Worm (Caenorhabditis elegans) whole organism, young adult: ENCODE data around the gene gop-1.

Experiments used
- C06A6.2 ChIP-seq: fragments of 200-800 bp; sonication (Bioruptor generic); conservative IDR thresholded peaks from 2 replicates; pipeline ENCODE4 v1.3.6; 2022; ENCODE audit warnings: missing genetic modification characterization, missing compliant biosample characterization
- C17E4.6 ChIP-seq: fragments of 200-800 bp; sonication (Bioruptor generic); IDR thresholded peaks from 2 replicates; pipeline ENCODE4 v1.3.6; 2022; ENCODE audit warnings: missing genetic modification reagents, missing genetic modification characterization, missing compliant biosample characterization
- F10E7.11 ChIP-seq: sonication (generic microtip); optimal IDR thresholded peaks from 2 replicates; lab custom pipeline; 2017; ENCODE audit warnings: mild to moderate bottlenecking, missing genetic modification characterization, moderate library complexity, missing compliant biosample characterization
- F22D6.2 ChIP-seq: sonication (generic microtip); optimal IDR thresholded peaks from 2 replicates; lab custom pipeline; 2016; ENCODE audit warnings: mild to moderate bottlenecking, missing genetic modification characterization, missing compliant biosample characterization
- F33H1.4 ChIP-seq: fragments of 200-800 bp; sonication (Bioruptor generic); IDR thresholded peaks from 2 replicates; pipeline ENCODE4 v1.3.6; 2022; ENCODE audit warnings: missing genetic modification reagents, missing genetic modification characterization, missing compliant biosample characterization
- F55B11.4 ChIP-seq: sonication (generic microtip); optimal IDR thresholded peaks from 2 replicates; lab custom pipeline; 2016; ENCODE audit warnings: missing compliant biosample characterization, missing genetic modification characterization, borderline replicate concordance; ENCODE audit not compliant: insufficient read depth
- K12H6.12 ChIP-seq: fragments of 200-800 bp; sonication (Bioruptor generic); optimal IDR thresholded peaks from 2 replicates; lab custom pipeline; 2018; ENCODE audit warnings: mild to moderate bottlenecking, missing genetic modification characterization, missing compliant biosample characterization
- T07F8.4 ChIP-seq: sonication (generic microtip); optimal IDR thresholded peaks from 2 replicates; lab custom pipeline; 2016; ENCODE audit warnings: mild to moderate bottlenecking, missing genetic modification characterization, moderate library complexity, missing compliant biosample characterization
- Y67H2A.10 ChIP-seq: fragments of 200-800 bp; sonication (Bioruptor generic); conservative IDR thresholded peaks from 2 replicates; pipeline ENCODE4 v1.3.6; 2022; ENCODE audit warnings: missing genetic modification reagents, missing genetic modification characterization, missing compliant biosample characterization
- Y95B8A.8 ChIP-seq: fragments of 200-800 bp; sonication (Bioruptor generic); IDR thresholded peaks from 2 replicates; pipeline ENCODE4 v1.3.6; 2022; ENCODE audit warnings: missing genetic modification reagents, missing genetic modification characterization, missing compliant biosample characterization
- ama-1 ChIP-seq, 3 experiments: fragments of 150-350 bp in 1 of 3; sonication (generic microtip) in 2 of 3; optimal IDR thresholded peaks; 2 replicates each; lab custom pipeline; 2014 to 2018; ENCODE audit warnings: missing biosample characterization in 2 of 3, missing genetic modification characterization in 2 of 3, missing genetic modification reagents in 2 of 3
- athp-1 ChIP-seq: sonication (generic microtip); optimal IDR thresholded peaks from 2 replicates; lab custom pipeline; 2017; ENCODE audit warnings: mild to moderate bottlenecking, missing genetic modification characterization, missing compliant biosample characterization
- attf-5 ChIP-seq: fragments of 200-800 bp; sonication (Bioruptor generic); optimal IDR thresholded peaks from 2 replicates; lab custom pipeline; 2018; ENCODE audit warnings: mild to moderate bottlenecking, missing genetic modification characterization, missing compliant biosample characterization
- bed-1 ChIP-seq: fragments of 200-800 bp; sonication (Bioruptor generic); IDR thresholded peaks from 2 replicates; pipeline ENCODE4 v1.3.6; 2022; ENCODE audit warnings: missing genetic modification reagents, missing genetic modification characterization, missing compliant biosample characterization
- cebp-1 ChIP-seq, 2 experiments: fragments of 200-800 bp in 1 of 2; sonication (Bioruptor generic) in 1 of 2; sonication (generic microtip) in 1 of 2; IDR thresholded peaks in 1 of 2; optimal IDR thresholded peaks in 1 of 2; 2 replicates each; pipeline versions ENCODE4 v1.3.6 to Lab custom; 2017 to 2022; ENCODE audit warnings: missing compliant biosample characterization in 2 of 2, missing genetic modification characterization in 2 of 2, mild to moderate bottlenecking in 1 of 2, missing genetic modification reagents in 1 of 2, moderate library complexity in 1 of 2
- cebp-2 ChIP-seq: fragments of 200-800 bp; sonication (Bioruptor generic); IDR thresholded peaks from 2 replicates; pipeline ENCODE4 v1.3.6; 2022; ENCODE audit warnings: missing genetic modification characterization, missing compliant biosample characterization
- ceh-27 ChIP-seq: fragments of 200-800 bp; sonication (Bioruptor generic); optimal IDR thresholded peaks from 2 replicates; lab custom pipeline; 2018; ENCODE audit warnings: mild to moderate bottlenecking, missing genetic modification characterization, moderate library complexity, missing compliant biosample characterization
- ceh-79 ChIP-seq: sonication (generic microtip); optimal IDR thresholded peaks from 2 replicates; lab custom pipeline; 2017; ENCODE audit warnings: mild to moderate bottlenecking, missing genetic modification characterization, missing compliant biosample characterization
- chd-7 ChIP-seq: sonication (generic microtip); optimal IDR thresholded peaks from 2 replicates; lab custom pipeline; 2016; ENCODE audit warnings: mild to moderate bottlenecking, missing genetic modification characterization, moderate library complexity, missing compliant biosample characterization
- efl-1 ChIP-seq: fragments of 150-350 bp; optimal IDR thresholded peaks from 2 replicates; lab custom pipeline; 2014; ENCODE audit warnings: missing biosample characterization, missing genetic modification reagents, missing genetic modification characterization
- egl-18 ChIP-seq: fragments of 200-800 bp; sonication (Bioruptor generic); IDR thresholded peaks from 2 replicates; pipeline ENCODE4 v1.3.6; 2022; ENCODE audit warnings: missing genetic modification reagents, missing genetic modification characterization, missing compliant biosample characterization
- egl-44 ChIP-seq: fragments of 200-800 bp; sonication (Bioruptor generic); IDR thresholded peaks from 2 replicates; pipeline ENCODE4 v1.3.6; 2022; ENCODE audit warnings: missing genetic modification reagents, missing genetic modification characterization, missing compliant biosample characterization
- egrh-3 ChIP-seq: fragments of 200-800 bp; sonication (Bioruptor generic); IDR thresholded peaks from 2 replicates; pipeline ENCODE4 v1.3.6; 2022; ENCODE audit warnings: missing genetic modification reagents, missing genetic modification characterization, missing compliant biosample characterization
- him-1 ChIP-seq: sonication (generic microtip); optimal IDR thresholded peaks from 2 replicates; lab custom pipeline; 2016; ENCODE audit warnings: missing genotype, missing genetic modification reagents, missing genetic modification characterization, missing compliant biosample characterization
- lag-1 ChIP-seq: fragments of 200-800 bp; sonication (Bioruptor generic); IDR thresholded peaks from 2 replicates; pipeline ENCODE4 v1.3.6; 2022; ENCODE audit warnings: missing genetic modification reagents, missing genetic modification characterization, missing compliant biosample characterization
- lin-26 ChIP-seq: fragments of 200-800 bp; sonication (Bioruptor generic); IDR thresholded peaks from 2 replicates; pipeline ENCODE4 v1.3.6; 2022; ENCODE audit warnings: missing genetic modification reagents, missing genetic modification characterization, missing compliant biosample characterization
- lsy-27 ChIP-seq: sonication (generic microtip); optimal IDR thresholded peaks from 2 replicates; lab custom pipeline; 2017; ENCODE audit warnings: missing genetic modification characterization, mild to moderate bottlenecking, missing compliant biosample characterization, antibody characterized with exemption, missing genotype, borderline replicate concordance; ENCODE audit not compliant: insufficient read depth
- madf-6 ChIP-seq: fragments of 200-800 bp; sonication (Bioruptor generic); IDR thresholded peaks from 2 replicates; pipeline ENCODE4 v1.3.6; 2022; ENCODE audit warnings: missing genetic modification reagents, missing genetic modification characterization, missing compliant biosample characterization
- mes-4 ChIP-seq: sonication (generic microtip); optimal IDR thresholded peaks from 2 replicates; lab custom pipeline; 2016; ENCODE audit warnings: missing genotype, missing genetic modification characterization, missing compliant biosample characterization
- mxl-1 ChIP-seq: sonication (generic microtip); optimal IDR thresholded peaks from 2 replicates; lab custom pipeline; 2016; ENCODE audit warnings: missing genetic modification characterization, missing compliant biosample characterization
- nfyb-1 ChIP-seq: fragments of 200-800 bp; sonication (Bioruptor generic); IDR thresholded peaks from 2 replicates; pipeline ENCODE4 v1.3.6; 2022; ENCODE audit warnings: missing genetic modification reagents, missing genetic modification characterization, missing compliant biosample characterization
- nhr-27 ChIP-seq: fragments of 200-800 bp; sonication (Bioruptor generic); optimal IDR thresholded peaks from 2 replicates; lab custom pipeline; 2018; ENCODE audit warnings: mild to moderate bottlenecking, missing genetic modification characterization, moderate library complexity, missing compliant biosample characterization
- nhr-80 ChIP-seq: sonication (generic microtip); optimal IDR thresholded peaks from 2 replicates; lab custom pipeline; 2016; ENCODE audit warnings: missing genetic modification characterization, missing compliant biosample characterization
- rcor-1 ChIP-seq: fragments of 200-800 bp; sonication (Bioruptor generic); IDR thresholded peaks from 2 replicates; pipeline ENCODE4 v1.3.6; 2022; ENCODE audit warnings: missing genetic modification reagents, missing genetic modification characterization, missing compliant biosample characterization
- snpc-1.1 ChIP-seq: sonication (generic microtip); optimal IDR thresholded peaks from 2 replicates; lab custom pipeline; 2017; ENCODE audit warnings: missing genetic modification characterization, mild to moderate bottlenecking, missing compliant biosample characterization, antibody characterized with exemption, moderate library complexity, missing genotype, missing genetic modification reagents; ENCODE audit not compliant: insufficient read depth
- snpc-4 ChIP-seq, 5 experiments: fragments of 150-350 bp in 1 of 5; sonication (generic microtip) in 4 of 5; optimal IDR thresholded peaks; 2 replicates each; lab custom pipeline; 2014 to 2018; ENCODE audit warnings: missing genetic modification characterization in 5 of 5, missing biosample characterization in 3 of 5, antibody characterized with exemption in 2 of 5, mild to moderate bottlenecking in 2 of 5, missing compliant biosample characterization in 2 of 5, missing genotype in 2 of 5, moderate library complexity in 2 of 5, missing genetic modification reagents in 1 of 5
- somi-1 ChIP-seq: fragments of 200-800 bp; sonication (Bioruptor generic); optimal IDR thresholded peaks from 2 replicates; lab custom pipeline; 2018; ENCODE audit warnings: mild to moderate bottlenecking, missing genetic modification characterization, missing compliant biosample characterization
- sptf-2 ChIP-seq: fragments of 200-800 bp; sonication (Bioruptor generic); optimal IDR thresholded peaks from 2 replicates; lab custom pipeline; 2018; ENCODE audit warnings: mild to moderate bottlenecking, missing genetic modification characterization, missing compliant biosample characterization
- tbp1 ChIP-seq: fragments of 200-800 bp; sonication (Bioruptor generic); optimal IDR thresholded peaks from 2 replicates; lab custom pipeline; 2018; ENCODE audit warnings: mild to moderate bottlenecking, missing genetic modification characterization, missing compliant biosample characterization
- tlf-1 ChIP-seq: fragments of 200-800 bp; sonication (Bioruptor generic); optimal IDR thresholded peaks from 2 replicates; lab custom pipeline; 2018; ENCODE audit warnings: mild to moderate bottlenecking, missing genetic modification characterization, missing compliant biosample characterization
- unc-62 ChIP-seq: fragments of 150-350 bp; optimal IDR thresholded peaks from 2 replicates; lab custom pipeline; 2014; ENCODE audit warnings: missing biosample characterization, missing genetic modification reagents, missing genetic modification characterization
- xnd-1 ChIP-seq: sonication (generic microtip); optimal IDR thresholded peaks from 2 replicates; lab custom pipeline; 2016; ENCODE audit warnings: missing genotype, missing genetic modification reagents, missing genetic modification characterization, missing compliant biosample characterization
- ztf-22 ChIP-seq: fragments of 200-800 bp; sonication (Bioruptor generic); optimal IDR thresholded peaks from 2 replicates; lab custom pipeline; 2018; ENCODE audit warnings: mild to moderate bottlenecking, missing genetic modification characterization, moderate library complexity, missing compliant biosample characterization
- ztf-25 ChIP-seq: fragments of 200-800 bp; sonication (Bioruptor generic); IDR thresholded peaks from 2 replicates; pipeline ENCODE4 v1.3.6; 2022; ENCODE audit warnings: missing genetic modification reagents, missing genetic modification characterization, missing compliant biosample characterization
- ztf-26 ChIP-seq: sonication (generic microtip); optimal IDR thresholded peaks from 2 replicates; lab custom pipeline; 2017; ENCODE audit warnings: missing genetic modification characterization, missing compliant biosample characterization
- ztf-28 ChIP-seq: fragments of 200-800 bp; sonication (Bioruptor generic); IDR thresholded peaks from 2 replicates; pipeline ENCODE4 v1.3.6; 2022; ENCODE audit warnings: missing genetic modification reagents, missing genetic modification characterization, missing compliant biosample characterization
- ztf-3 ChIP-seq: fragments of 200-800 bp; sonication (Bioruptor generic); optimal IDR thresholded peaks from 2 replicates; lab custom pipeline; 2018; ENCODE audit warnings: mild to moderate bottlenecking, missing genetic modification characterization, missing compliant biosample characterization

The gop-1 gene

ce11 chrIII:5230415-5230814 is 23.8 kb upstream of the gop-1 start, which contains the start of gene prmt-5 (continued):
- TF ChIP-seq mes-4 (tag; lab: Kevin White, UChicago) (no peak), C17E4.6 (GFP tag; lab: Robert Waterston, UW) (no peak), ztf-3 (GFP tag; lab: Kevin White, UChicago) (peak; percentile 73), nhr-27 (tag; lab: Kevin White, UChicago) (peak; percentile 73), bed-1 (GFP tag; lab: Robert Waterston, UW) (no peak), chd-7 (tag; lab: Kevin White, UChicago) (peak; percentile 93), ztf-28 (GFP tag; lab: Robert Waterston, UW) (no peak), F55B11.4 (tag; lab: Kevin White, UChicago) (no peak), tlf-1 (GFP tag; lab: Kevin White, UChicago) (peak; percentile 89), ama-1 (optimal IDR thresholded peaks at IDR 0.05; lab: Kevin White, UChicago) (peak; percentile 91), ama-1 (GFP tag; optimal IDR thresholded peaks at IDR 0.05; lab: Kevin White, UChicago) (peak; percentile 56 to 61), F10E7.11 (tag; lab: Kevin White, UChicago) (peak; percentile 83), sptf-2 (no peak), lag-1 (GFP tag; lab: Robert Waterston, UW) (no peak), somi-1 (GFP tag; lab: Kevin White, UChicago) (peak; percentile 20), efl-1 (GFP tag; lab: Kevin White, UChicago) (no peak), xnd-1 (tag; lab: Kevin White, UChicago) (peak; percentile 43), K12H6.12 (tag; lab: Kevin White, UChicago) (peak; percentile 10), nhr-80 (tag; lab: Kevin White, UChicago) (no peak), F22D6.2 (tag; lab: Kevin White, UChicago) (no peak), nfyb-1 (GFP tag; lab: Robert Waterston, UW) (peak; percentile 91), mxl-1 (tag; lab: Kevin White, UChicago) (no peak), egl-44 (GFP tag; lab: Robert Waterston, UW) (no peak), T07F8.4 (tag; lab: Kevin White, UChicago) (no peak), ztf-25 (GFP tag; lab: Robert Waterston, UW) (no peak), unc-62 (no peak), attf-5 (GFP tag; lab: Kevin White, UChicago) (no peak), egl-18 (GFP tag; lab: Robert Waterston, UW) (no peak), cebp-2 (GFP tag; lab: Robert Waterston, UW) (peak; percentile 72; the same call in 1 of the 2 replicates), rcor-1 (GFP tag; lab: Robert Waterston, UW) (peak; percentile 52; the same call in 1 of the 2 replicates), Y95B8A.8 (peak; percentile 79; the same call in 1 of the 2 replicates), cebp-1 (GFP tag; IDR thresholded peaks at IDR 0.05; lab: Robert Waterston, UW) (no peak), cebp-1 (tag; optimal IDR thresholded peaks at IDR 0.05; lab: Kevin White, UChicago) (peak; percentile 54), snpc-1.1 (tag; lab: Kevin White, UChicago) (peak; percentile 29), F33H1.4 (GFP tag; lab: Robert Waterston, UW) (peak; percentile 27; the same call in 1 of the 2 replicates), snpc-4 (GFP tag; optimal IDR thresholded peaks at IDR 0.05; lab: Kevin White, UChicago) (no peak), snpc-4 (tag; optimal IDR thresholded peaks at IDR 0.05; lab: Kevin White, UChicago) (peak in 2 of 4 experiments; percentile 28 to 48), madf-6 (GFP tag; lab: Robert Waterston, UW) (peak; percentile 84), Y67H2A.10 (GFP tag; lab: Robert Waterston, UW) (no peak), athp-1 (tag; lab: Kevin White, UChicago) (peak; percentile 91), him-1 (tag; lab: Kevin White, UChicago) (peak; percentile 3), ztf-22 (GFP tag; lab: Kevin White, UChicago) (no peak), C06A6.2 (GFP tag; lab: Robert Waterston, UW) (no peak; the same call in 1 of the 2 replicates), lin-26 (GFP tag; lab: Robert Waterston, UW) (0 out of 2 replicates have a peak, but pooled peaks have one; percentile 53), egrh-3 (GFP tag; lab: Robert Waterston, UW) (no peak), ceh-27 (peak; percentile 12), tbp1 (GFP tag; lab: Kevin White, UChicago) (peak; percentile 52), ztf-26 (tag; lab: Kevin White, UChicago) (peak; percentile 61), lsy-27 (tag; lab: Kevin White, UChicago) (no peak), ceh-79 (tag; lab: Kevin White, UChicago) (peak; percentile 90)
